Worm (Caenorhabditis elegans): ENCODE measurements around the gene dyf-19.

The dyf-19 gene

ce11 chrV:19655151-19655550 lies 30.3 kb downstream of the dyf-19 start, which contains the start of gene dmd-3:
Gene dmd-3, minus strand, starts transcription at chrV:19655251.
- TF ChIP-seq pag-3 (tag; optimal IDR thresholded peaks at IDR 0.05; ENCODE audit: borderline replicate concordance) = no peak
- TF ChIP-seq fkh-10 (GFP tag; optimal IDR thresholded peaks at IDR 0.05) = no peak
- no peak for TF ChIP-seq mec-3 (tag; optimal IDR thresholded peaks at IDR 0.05; ENCODE audit: borderline replicate concordance)
- TF ChIP-seq tbx-2 (tag; optimal IDR thresholded peaks at IDR 0.05) = no peak
- TF ChIP-seq ceh-31 (tag; optimal IDR thresholded peaks at IDR 0.05) = no peak
- TF ChIP-seq lim-6 (tag; optimal IDR thresholded peaks at IDR 0.05) = no peak
- no peak for TF ChIP-seq ceh-30 (tag; optimal IDR thresholded peaks at IDR 0.05)
- no peak for TF ChIP-seq hlh-13 (GFP tag; optimal IDR thresholded peaks at IDR 0.05)
- TF ChIP-seq ceh-24 (tag; optimal IDR thresholded peaks at IDR 0.05) = no peak
- TF ChIP-seq ztf-16 (tag; optimal IDR thresholded peaks at IDR 0.05) = no peak
- no peak for TF ChIP-seq hlh-15 (tag; optimal IDR thresholded peaks at IDR 0.05)
- no peak for TF ChIP-seq nfya-1 (tag; optimal IDR thresholded peaks at IDR 0.05)
- no peak for TF ChIP-seq F13H6.1 (tag; optimal IDR thresholded peaks at IDR 0.05)
- TF ChIP-seq elt-2 (tag; optimal IDR thresholded peaks at IDR 0.05) = no peak
- TF ChIP-seq C38D4.7 (GFP tag; optimal IDR thresholded peaks at IDR 0.05) = no peak
- no peak for TF ChIP-seq hlh-30 (tag; optimal IDR thresholded peaks at IDR 0.05; ENCODE audit: insufficient read depth)
- no peak for TF ChIP-seq nhr-11 (tag; optimal IDR thresholded peaks at IDR 0.05)
- no peak for TF ChIP-seq ceh-14 (tag; optimal IDR thresholded peaks at IDR 0.05)

DNA sequence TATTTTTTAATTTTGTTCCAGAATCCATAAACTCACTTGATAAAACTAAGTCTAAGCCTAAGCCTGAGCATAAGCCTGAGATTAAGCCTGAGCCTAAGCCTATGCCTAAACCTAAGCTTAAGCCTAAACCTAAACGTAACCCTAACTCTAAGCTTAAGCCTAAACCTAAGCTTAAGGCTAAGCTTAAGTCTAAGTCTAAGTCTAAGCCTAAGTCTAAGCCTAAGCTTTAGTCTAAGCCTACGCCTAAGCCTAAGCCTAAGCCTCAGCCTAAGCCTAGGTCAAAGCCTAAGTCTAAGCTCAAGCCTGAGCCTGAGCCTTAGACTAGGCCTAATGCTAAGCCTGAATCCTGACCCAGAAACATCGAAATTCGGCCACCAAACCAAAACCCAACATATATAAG lies 39.7 kb downstream of the dyf-19 start:
- TF ChIP-seq ama-1 (optimal IDR thresholded peaks at IDR 0.05) (no peak), dve-1 (tag; optimal IDR thresholded peaks at IDR 0.05) (peak; percentile 71)

DNA sequence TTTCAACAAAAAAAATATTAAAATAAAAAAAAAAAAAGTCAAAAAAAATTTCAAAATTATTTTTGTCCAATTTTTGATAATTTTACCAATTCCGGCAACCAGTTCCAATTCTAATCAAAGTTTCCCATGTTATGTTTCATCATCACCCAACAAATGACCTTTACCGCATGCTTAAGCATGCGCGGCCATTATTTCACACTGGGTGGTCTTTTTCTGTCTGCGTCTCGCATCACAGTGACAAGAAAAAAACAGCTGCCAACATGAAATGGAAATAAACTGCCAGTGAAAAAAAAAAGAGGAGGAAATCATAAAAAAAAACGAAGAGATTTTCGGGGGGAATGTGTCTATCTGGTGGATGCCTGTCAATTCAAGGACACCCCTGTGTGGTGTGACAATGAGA lies 41.5 kb downstream of the dyf-19 start:
- TF ChIP-seq unc-42 (tag; optimal IDR thresholded peaks at IDR 0.05) (no peak), ceh-6 (GFP tag; optimal IDR thresholded peaks at IDR 0.05) (no peak), ref-2 (tag; optimal IDR thresholded peaks at IDR 0.05) (no peak), ceh-34 (tag; optimal IDR thresholded peaks at IDR 0.05) (no peak), Y22D7AL.16 (tag; optimal IDR thresholded peaks at IDR 0.05) (no peak), syd-9 (tag; optimal IDR thresholded peaks at IDR 0.05) (no peak), ets-4 (tag; optimal IDR thresholded peaks at IDR 0.05) (no peak), nfya-1 (tag; optimal IDR thresholded peaks at IDR 0.05) (no peak), pat-9 (tag; optimal IDR thresholded peaks at IDR 0.05) (no peak), hlh-15 (tag; optimal IDR thresholded peaks at IDR 0.05) (no peak), pha-4 (tag; optimal IDR thresholded peaks at IDR 0.05) (no peak), ceh-18 (tag; optimal IDR thresholded peaks at IDR 0.05) (no peak), pax-1 (tag; optimal IDR thresholded peaks at IDR 0.05) (no peak), rnt-1 (tag; optimal IDR thresholded peaks at IDR 0.05) (no peak), hlh-13 (GFP tag; optimal IDR thresholded peaks at IDR 0.05) (no peak), ceh-9 (tag; optimal IDR thresholded peaks at IDR 0.05) (no peak), ztf-16 (tag; optimal IDR thresholded peaks at IDR 0.05) (no peak), F13H6.1 (tag; optimal IDR thresholded peaks at IDR 0.05) (no peak)

DNA sequence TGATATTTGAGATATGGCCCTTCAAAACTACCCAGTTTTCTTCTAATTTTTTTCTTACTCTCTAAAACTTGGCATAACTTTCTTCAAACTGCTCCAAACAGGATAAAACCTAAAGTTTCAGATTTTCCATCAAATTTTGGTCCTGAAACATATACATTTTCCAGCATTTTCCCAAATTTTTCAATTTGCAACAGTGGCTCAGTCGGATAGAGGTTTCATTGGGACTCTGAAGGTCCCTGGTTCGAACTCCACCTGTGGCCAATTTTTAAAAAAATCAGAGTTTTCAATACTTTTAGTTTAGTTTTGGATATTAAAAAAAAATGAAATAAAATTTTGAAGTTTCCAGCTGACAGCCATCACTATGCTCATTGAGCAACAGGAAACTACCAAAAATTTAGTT lies 42.9 kb downstream of the dyf-19 start:
- TF ChIP-seq Y22D7AL.16 (tag; optimal IDR thresholded peaks at IDR 0.05) (no peak), zip-5 (tag; optimal IDR thresholded peaks at IDR 0.05) (no peak), unc-86 (tag; optimal IDR thresholded peaks at IDR 0.05) (no peak), sox-2 (GFP tag; IDR thresholded peaks at IDR 0.05) (no peak), elt-2 (tag; optimal IDR thresholded peaks at IDR 0.05) (no peak), K09A11.1 (tag; optimal IDR thresholded peaks at IDR 0.05; ENCODE audit: insufficient read depth) (no peak), unc-3 (GFP tag; conservative IDR thresholded peaks at IDR 0.05) (no peak), unc-3 (tag; optimal IDR thresholded peaks at IDR 0.05) (no peak), odd-2 (tag; optimal IDR thresholded peaks at IDR 0.05) (no peak), madf-2 (tag; optimal IDR thresholded peaks at IDR 0.05) (no peak), sdc-2 (tag; optimal IDR thresholded peaks at IDR 0.05) (no peak), elt-4 (tag; optimal IDR thresholded peaks at IDR 0.05) (no peak)

All from whole organism, late embryonic.